Fruit fly (Drosophila melanogaster) whole organism, embryonic: ENCODE measurements around the gene CG13313.

Source experiments
- CG12071 ChIP-seq: fragments of 200-800 bp; sonication (Bioruptor generic); optimal IDR thresholded peaks from 3 replicates; lab custom pipeline; 2018; ENCODE audit warnings: missing biosample characterization, mild to moderate bottlenecking, missing genetic modification characterization
- CG1792 ChIP-seq: fragments of 200-800 bp; sonication (Bioruptor generic); optimal IDR thresholded peaks from 2 replicates; lab custom pipeline; 2016; ENCODE audit warnings: missing biosample characterization, missing genetic modification characterization
- CG9437 ChIP-seq: fragments of 200-800 bp; sonication (Bioruptor generic); optimal IDR thresholded peaks from 2 replicates; lab custom pipeline; 2018; ENCODE audit warnings: missing biosample characterization, mild to moderate bottlenecking, missing genetic modification characterization
- CG9797 ChIP-seq: fragments of 200-800 bp; sonication (Bioruptor generic); optimal IDR thresholded peaks from 3 replicates; lab custom pipeline; 2018; ENCODE audit warnings: missing biosample characterization, mild to moderate bottlenecking, missing genetic modification characterization
- E2f1 ChIP-seq: fragments of 200-800 bp; sonication (Bioruptor generic); IDR thresholded peaks from 2 replicates; pipeline ENCODE4 v1.3.6; 2022; ENCODE audit warnings: missing biosample characterization, missing genetic modification characterization
- NC2α ChIP-seq: fragments of 200-800 bp; sonication (Bioruptor generic); optimal IDR thresholded peaks from 2 replicates; lab custom pipeline; 2016; ENCODE audit warnings: missing biosample characterization, missing genetic modification characterization
- Ravus ChIP-seq: fragments of 200-800 bp; sonication (Bioruptor generic); IDR thresholded peaks from 2 replicates; pipeline ENCODE4 v1.3.6; 2022; ENCODE audit warnings: missing biosample characterization, missing genetic modification characterization
- exex ChIP-seq: fragments of 200-800 bp; sonication (Bioruptor generic); optimal IDR thresholded peaks from 4 replicates; lab custom pipeline; 2018; ENCODE audit warnings: missing biosample characterization, mild to moderate bottlenecking, missing genetic modification characterization, moderate library complexity
- lab ChIP-seq: fragments of 200-800 bp; sonication (Bioruptor generic); optimal IDR thresholded peaks from 3 replicates; lab custom pipeline; 2017; ENCODE audit warnings: missing biosample characterization, missing genetic modification characterization, mild to moderate bottlenecking, moderate library complexity, missing genetic modification reagents

- TF ChIP-seq exex (tag; lab: Kevin White, UChicago) (no peak), lab (no peak), CG9437 (GFP tag; lab: Kevin White, UChicago) (no peak), CG9797 (GFP tag; lab: Kevin White, UChicago) (no peak), Ravus (GFP tag; lab: Robert Waterston, UW) (no peak), NC2α (GFP tag; lab: Kevin White, UChicago) (no peak), E2f1 (GFP tag; lab: Robert Waterston, UW) (no peak), CG1792 (GFP tag; lab: Kevin White, UChicago) (no peak), CG12071 (no peak)
Observed at dm6 chr3L:8931916-8932315, 26.7 kb upstream of the CG13313 start.
